Fruit fly (Drosophila melanogaster) whole organism, embryonic: ENCODE measurements around the gene CG31388.
A peak's percentile ranks its signal among the peaks of the same experiment; 100 is the strongest.

ENCODE experiments used
- BEAF-32 ChIP-seq: fragments of 200-800 bp; sonication (Bioruptor generic); optimal IDR thresholded peaks from 3 replicates; lab custom pipeline; 2017; ENCODE audit warnings: missing biosample characterization, missing genetic modification characterization, mild to moderate bottlenecking, moderate library complexity, missing genetic modification reagents
- C15 ChIP-seq: fragments of 200-800 bp; sonication (Bioruptor generic); IDR thresholded peaks from 3 replicates; pipeline ENCODE4 v1.3.6; 2022; ENCODE audit warnings: missing biosample characterization, missing genetic modification characterization
- CG10267 ChIP-seq: fragments of 200-800 bp; sonication (Bioruptor generic); optimal IDR thresholded peaks from 2 replicates; lab custom pipeline; 2018; ENCODE audit warnings: missing biosample characterization, mild to moderate bottlenecking, missing genetic modification characterization, moderate library complexity
- CG10366 ChIP-seq: fragments of 200-800 bp; sonication (Bioruptor generic); IDR thresholded peaks from 2 replicates; pipeline ENCODE4 v1.3.6; 2022; ENCODE audit warnings: missing biosample characterization, missing genetic modification characterization
- CG12155 ChIP-seq: fragments of 200-800 bp; sonication (Bioruptor generic); optimal IDR thresholded peaks from 3 replicates; lab custom pipeline; 2016; ENCODE audit warnings: missing biosample characterization, missing genetic modification characterization
- CG12391 ChIP-seq: fragments of 200-800 bp; sonication (Bioruptor generic); optimal IDR thresholded peaks from 3 replicates; lab custom pipeline; 2018; ENCODE audit warnings: missing biosample characterization, mild to moderate bottlenecking, missing genetic modification characterization, moderate library complexity
- CG13624 ChIP-seq: fragments of 200-800 bp; sonication (Bioruptor generic); optimal IDR thresholded peaks from 2 replicates; lab custom pipeline; 2016; ENCODE audit warnings: missing biosample characterization, missing genetic modification characterization
- CG13775 ChIP-seq: fragments of 200-800 bp; sonication (Bioruptor generic); optimal IDR thresholded peaks from 3 replicates; lab custom pipeline; 2017; ENCODE audit warnings: missing biosample characterization, mild to moderate bottlenecking, missing genetic modification characterization
- CG13894 ChIP-seq: fragments of 200-800 bp; sonication (Bioruptor generic); optimal IDR thresholded peaks from 3 replicates; lab custom pipeline; 2018; ENCODE audit warnings: missing biosample characterization, mild to moderate bottlenecking, missing genetic modification characterization, moderate library complexity
- CG14441 ChIP-seq: fragments of 200-800 bp; sonication (Bioruptor generic); IDR thresholded peaks from 2 replicates; pipeline ENCODE4 v1.3.6; 2022; ENCODE audit warnings: missing biosample characterization, missing genetic modification characterization
- CG15479 ChIP-seq: fragments of 200-800 bp; sonication (Bioruptor generic); optimal IDR thresholded peaks from 3 replicates; lab custom pipeline; 2019; ENCODE audit warnings: missing biosample characterization, mild to moderate bottlenecking, missing genetic modification characterization, moderate library complexity
- CG1647 ChIP-seq: fragments of 200-800 bp; sonication (Bioruptor generic); optimal IDR thresholded peaks from 3 replicates; lab custom pipeline; 2016; ENCODE audit warnings: missing biosample characterization, missing genetic modification characterization
- CG17186 ChIP-seq: fragments of 200-800 bp; sonication (Bioruptor generic); optimal IDR thresholded peaks from 3 replicates; lab custom pipeline; 2017; ENCODE audit warnings: missing biosample characterization, missing genetic modification reagents, missing genetic modification characterization
- CG18262 ChIP-seq: fragments of 200-800 bp; optimal IDR thresholded peaks from 3 replicates; lab custom pipeline; 2019; ENCODE audit warnings: missing biosample characterization, mild to moderate bottlenecking, missing genetic modification characterization, moderate library complexity
- CG18599 ChIP-seq: fragments of 200-800 bp; sonication (Bioruptor generic); optimal IDR thresholded peaks from 3 replicates; lab custom pipeline; 2017; ENCODE audit warnings: missing biosample characterization, missing genetic modification characterization, mild to moderate bottlenecking, moderate library complexity, missing genetic modification reagents
- CG18764 ChIP-seq: fragments of 200-800 bp; sonication (Bioruptor generic); optimal IDR thresholded peaks from 3 replicates; lab custom pipeline; 2016; ENCODE audit warnings: missing biosample characterization, missing genetic modification characterization
- CG2116 ChIP-seq: fragments of 200-800 bp; sonication (Bioruptor generic); optimal IDR thresholded peaks from 3 replicates; lab custom pipeline; 2018; ENCODE audit warnings: missing biosample characterization, mild to moderate bottlenecking, missing genetic modification characterization
- CG2712 ChIP-seq: fragments of 200-800 bp; optimal IDR thresholded peaks from 3 replicates; lab custom pipeline; 2019; ENCODE audit warnings: missing biosample characterization, mild to moderate bottlenecking, missing genetic modification characterization, moderate library complexity
- CG32532 ChIP-seq: fragments of 200-800 bp; sonication (Bioruptor generic); IDR thresholded peaks from 2 replicates; pipeline ENCODE4 v1.3.6; 2022; ENCODE audit warnings: missing biosample characterization, missing genetic modification characterization
- CG33213 ChIP-seq: fragments of 200-800 bp; sonication (Bioruptor generic); optimal IDR thresholded peaks from 3 replicates; lab custom pipeline; 2016; ENCODE audit warnings: missing biosample characterization, missing genetic modification characterization
- CG4282 ChIP-seq: fragments of 200-800 bp; sonication (Bioruptor generic); optimal IDR thresholded peaks from 2 replicates; lab custom pipeline; 2016; ENCODE audit warnings: missing biosample characterization, missing genetic modification characterization
- CG6272 ChIP-seq: fragments of 200-800 bp; sonication (Bioruptor generic); IDR thresholded peaks from 2 replicates; pipeline ENCODE4 v1.3.6; 2022; ENCODE audit warnings: missing biosample characterization, missing genetic modification characterization
- CG7987 ChIP-seq: fragments of 200-800 bp; sonication (Bioruptor generic); optimal IDR thresholded peaks from 2 replicates; lab custom pipeline; 2018; ENCODE audit warnings: missing biosample characterization, mild to moderate bottlenecking, missing genetic modification characterization, moderate library complexity
- CG8388 ChIP-seq: fragments of 200-800 bp; sonication (Bioruptor generic); optimal IDR thresholded peaks from 2 replicates; lab custom pipeline; 2019; ENCODE audit warnings: missing biosample characterization, mild to moderate bottlenecking, missing genetic modification characterization, moderate library complexity
- CG9437 ChIP-seq: fragments of 200-800 bp; sonication (Bioruptor generic); optimal IDR thresholded peaks from 2 replicates; lab custom pipeline; 2018; ENCODE audit warnings: missing biosample characterization, mild to moderate bottlenecking, missing genetic modification characterization
- CG9797 ChIP-seq: fragments of 200-800 bp; sonication (Bioruptor generic); optimal IDR thresholded peaks from 3 replicates; lab custom pipeline; 2018; ENCODE audit warnings: missing biosample characterization, mild to moderate bottlenecking, missing genetic modification characterization
- CrebB ChIP-seq: fragments of 200-800 bp; sonication (Bioruptor generic); optimal IDR thresholded peaks from 3 replicates; lab custom pipeline; 2018; ENCODE audit warnings: missing biosample characterization, mild to moderate bottlenecking, missing genetic modification characterization
- Drgx ChIP-seq: fragments of 200-800 bp; sonication (Bioruptor generic); IDR thresholded peaks from 2 replicates; pipeline ENCODE4 v1.3.6; 2022; ENCODE audit warnings: missing biosample characterization, missing genetic modification characterization
- E2f2 ChIP-seq: fragments of 200-800 bp; sonication (Bioruptor generic); IDR thresholded peaks from 2 replicates; pipeline ENCODE4 v1.3.6; 2022; ENCODE audit warnings: missing biosample characterization, missing genetic modification characterization
- GATAe ChIP-seq: fragments of 200-800 bp; sonication (Bioruptor generic); conservative IDR thresholded peaks from 2 replicates; pipeline ENCODE4 v1.3.6; 2022; ENCODE audit warnings: missing biosample characterization, missing genetic modification characterization
- Hey ChIP-seq: fragments of 200-800 bp; sonication (Bioruptor generic); optimal IDR thresholded peaks from 3 replicates; lab custom pipeline; 2018; ENCODE audit warnings: missing biosample characterization, mild to moderate bottlenecking, missing genetic modification characterization
- Hmx ChIP-seq: fragments of 200-800 bp; sonication (Bioruptor generic); optimal IDR thresholded peaks from 2 replicates; lab custom pipeline; 2016; ENCODE audit warnings: missing biosample characterization, missing genetic modification characterization
- YL-1 ChIP-seq: fragments of 200-800 bp; sonication (Bioruptor generic); optimal IDR thresholded peaks from 3 replicates; lab custom pipeline; 2017; ENCODE audit warnings: missing biosample characterization, mild to moderate bottlenecking, missing genetic modification characterization
- bbx ChIP-seq: fragments of 200-800 bp; sonication (Bioruptor generic); IDR thresholded peaks from 2 replicates; pipeline ENCODE4 v1.3.6; 2022; ENCODE audit warnings: missing biosample characterization, missing genetic modification characterization; ENCODE audit not compliant: partially characterized antibody
- crp ChIP-seq, 2 experiments: fragments of 200-800 bp; sonication (Bioruptor generic); optimal IDR thresholded peaks; 2 replicates in 1 of 2; 3 replicates in 1 of 2; lab custom pipeline; 2017; ENCODE audit warnings: missing biosample characterization in 2 of 2, missing genetic modification characterization in 2 of 2, mild to moderate bottlenecking in 1 of 2, moderate library complexity in 1 of 2
- fu2 ChIP-seq: fragments of 200-800 bp; sonication (Bioruptor generic); optimal IDR thresholded peaks from 2 replicates; lab custom pipeline; 2016; ENCODE audit warnings: missing biosample characterization, missing genetic modification characterization
- gem ChIP-seq: fragments of 200-800 bp; sonication (Bioruptor generic); optimal IDR thresholded peaks from 2 replicates; lab custom pipeline; 2019; ENCODE audit warnings: missing biosample characterization, mild to moderate bottlenecking, missing genetic modification characterization, moderate library complexity
- hbn ChIP-seq: fragments of 200-800 bp; sonication (Bioruptor generic); IDR thresholded peaks from 2 replicates; pipeline ENCODE4 v1.3.6; 2022; ENCODE audit warnings: missing biosample characterization, missing genetic modification characterization; ENCODE audit not compliant: partially characterized antibody
- jumu ChIP-seq: fragments of 200-800 bp; sonication (Bioruptor generic); optimal IDR thresholded peaks from 3 replicates; lab custom pipeline; 2016; ENCODE audit warnings: missing biosample characterization, missing genetic modification characterization
- lilli ChIP-seq: fragments of 200-800 bp; sonication (Bioruptor generic); optimal IDR thresholded peaks from 3 replicates; lab custom pipeline; 2016; ENCODE audit warnings: missing biosample characterization, missing genetic modification characterization
- oc ChIP-seq: fragments of 200-800 bp; sonication (Bioruptor generic); optimal IDR thresholded peaks from 2 replicates; lab custom pipeline; 2018; ENCODE audit warnings: missing biosample characterization, mild to moderate bottlenecking, missing genetic modification characterization, moderate library complexity
- pb ChIP-seq: fragments of 200-800 bp; sonication (Bioruptor generic); optimal IDR thresholded peaks from 3 replicates; lab custom pipeline; 2016; ENCODE audit warnings: missing biosample characterization, missing genetic modification characterization
- pho ChIP-seq: fragments of 200-800 bp; sonication (Bioruptor generic); optimal IDR thresholded peaks from 2 replicates; lab custom pipeline; 2016; ENCODE audit warnings: missing biosample characterization, missing genetic modification characterization
- phol ChIP-seq: fragments of 200-800 bp; sonication (Bioruptor generic); optimal IDR thresholded peaks from 3 replicates; lab custom pipeline; 2018; ENCODE audit warnings: missing biosample characterization, mild to moderate bottlenecking, missing genetic modification characterization, moderate library complexity
- pita ChIP-seq: fragments of 200-800 bp; sonication (Bioruptor generic); optimal IDR thresholded peaks from 2 replicates; lab custom pipeline; 2017; ENCODE audit warnings: missing biosample characterization, mild to moderate bottlenecking, missing genetic modification characterization
- sc ChIP-seq, 3 experiments: fragments of >200 bp in 2 of 3; fragments of 200-800 bp in 1 of 3; sonication (Bioruptor generic) in 1 of 3; optimal IDR thresholded peaks; 2 replicates in 2 of 3; 3 replicates in 1 of 3; lab custom pipeline; 2017; ENCODE audit warnings: mild to moderate bottlenecking in 1 of 3, missing biosample characterization in 1 of 3, missing genetic modification characterization in 1 of 3, missing genetic modification reagents in 1 of 3
- shn ChIP-seq: fragments of 200-800 bp; sonication (Bioruptor generic); optimal IDR thresholded peaks from 3 replicates; lab custom pipeline; 2016; ENCODE audit warnings: missing biosample characterization, missing genetic modification characterization
- slp2 ChIP-seq: fragments of 200-800 bp; sonication (Bioruptor generic); optimal IDR thresholded peaks from 2 replicates; lab custom pipeline; 2016; ENCODE audit warnings: missing biosample characterization, missing genetic modification characterization
- sug ChIP-seq: fragments of 200-800 bp; optimal IDR thresholded peaks from 2 replicates; lab custom pipeline; 2019; ENCODE audit warnings: missing biosample characterization, mild to moderate bottlenecking, missing genetic modification characterization, moderate library complexity
- tna ChIP-seq: fragments of 200-800 bp; sonication (Bioruptor generic); IDR thresholded peaks from 2 replicates; pipeline ENCODE4 v1.3.6; 2022; ENCODE audit warnings: missing biosample characterization, missing genetic modification characterization; ENCODE audit not compliant: partially characterized antibody

The CG31388 gene

DNA sequence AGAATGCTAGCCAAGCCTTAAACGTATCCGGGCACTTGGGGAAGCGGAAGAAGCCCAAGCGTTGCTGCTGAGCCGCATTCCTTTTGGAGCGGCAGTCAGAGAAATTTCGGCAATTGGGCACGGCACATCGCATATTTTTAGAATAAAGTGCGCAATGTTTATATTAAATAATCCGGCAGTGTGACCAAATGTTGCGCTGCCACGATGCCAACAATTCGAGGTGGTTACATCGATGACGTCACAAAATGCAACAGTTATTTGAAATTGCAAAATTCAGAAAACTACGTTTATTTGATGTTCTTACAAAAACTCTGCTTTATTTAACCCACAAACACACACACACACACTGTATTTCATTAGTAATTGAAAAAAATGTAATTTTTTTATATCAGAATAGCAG lies 17.7 kb upstream of the CG31388 start, which contains the start of gene CG6689 (continued):
- TF ChIP-seq sc (optimal IDR thresholded peaks at IDR 0.05; lab: Kevin White, UChicago) (no peak), sc (GFP tag; optimal IDR thresholded peaks at IDR 0.05; lab: Kevin White, UChicago) (no peak), CG18599 (GFP tag; lab: Kevin White, UChicago) (no peak), CG8388 (peak; percentile 24), CG32532 (no peak), CG13775 (GFP tag; lab: Kevin White, UChicago) (peak; percentile 26), C15 (GFP tag; lab: Robert Waterston, UW) (no peak), Hey (tag; lab: Kevin White, UChicago) (no peak), CG12391 (tag; lab: Kevin White, UChicago) (peak; percentile 33), pho (GFP tag; lab: Kevin White, UChicago) (no peak), hbn (no peak), crp (GFP tag; optimal IDR thresholded peaks at IDR 0.05; lab: Kevin White, UChicago) (no peak), lilli (GFP tag; lab: Kevin White, UChicago) (peak; percentile 43), jumu (GFP tag; lab: Kevin White, UChicago) (peak; percentile 23), CG2712 (peak; percentile 5), CG18764 (GFP tag; lab: Kevin White, UChicago) (no peak), CG9437 (no peak), CG10267 (peak; percentile 9), CG13624 (GFP tag; lab: Kevin White, UChicago) (peak; percentile 77), CG2116 (peak; percentile 80), CG12155 (GFP tag; lab: Kevin White, UChicago) (no peak), CG13894 (tag; lab: Kevin White, UChicago) (no peak), CG10366 (no peak), CG7987 (peak; percentile 31), BEAF-32 (GFP tag; lab: Kevin White, UChicago) (peak; percentile 31), CrebB (tag; lab: Kevin White, UChicago) (peak; percentile 8), E2f2 (GFP tag; lab: Robert Waterston, UW) (peak; percentile 77), CG15479 (GFP tag; lab: Kevin White, UChicago) (peak; percentile 78), pita (GFP tag; lab: Kevin White, UChicago) (no peak), CG18262 (no peak), shn (GFP tag; lab: Kevin White, UChicago) (no peak), phol (tag; lab: Kevin White, UChicago) (peak; percentile 28), CG1647 (GFP tag; lab: Kevin White, UChicago) (no peak), Drgx (GFP tag; lab: Robert Waterston, UW) (no peak), CG17186 (peak; percentile 92), oc (peak; percentile 63), YL-1 (GFP tag; lab: Kevin White, UChicago) (peak; percentile 59), Hmx (GFP tag; lab: Kevin White, UChicago) (peak; percentile 1), CG33213 (GFP tag; lab: Kevin White, UChicago) (peak; percentile 9), CG6272 (GFP tag; lab: Robert Waterston, UW) (no peak), CG9797 (GFP tag; lab: Kevin White, UChicago) (peak; percentile 88), fu2 (GFP tag; lab: Kevin White, UChicago) (no peak), tna (no peak), pb (GFP tag; lab: Kevin White, UChicago) (no peak), gem (tag; lab: Kevin White, UChicago) (peak; percentile 16), GATAe (GFP tag; lab: Robert Waterston, UW) (no peak), CG4282 (GFP tag; lab: Kevin White, UChicago) (no peak), slp2 (GFP tag; lab: Kevin White, UChicago) (no peak), sug (tag; lab: Kevin White, UChicago) (peak; percentile 25), bbx (GFP tag; lab: Robert Waterston, UW) (no peak), CG14441 (GFP tag; lab: Robert Waterston, UW) (no peak)
